Worm (Caenorhabditis elegans) whole organism, mixed stage, embryonic: ENCODE data around the gene hsp-25.
A peak's percentile ranks its signal among the peaks of the same experiment; 100 is the strongest.

Experiments
- ces-1 ChIP-seq: fragments of 150-350 bp; optimal IDR thresholded peaks from 2 replicates; lab custom pipeline; 2014; ENCODE audit warnings: missing biosample characterization, missing genetic modification reagents, missing genetic modification characterization
- pha-4 ChIP-seq: fragments of 150-350 bp; optimal IDR thresholded peaks from 2 replicates; lab custom pipeline; 2018; ENCODE audit warnings: missing biosample characterization, missing genetic modification reagents, missing genetic modification characterization
- zip-8 ChIP-seq: fragments of 150-350 bp; optimal IDR thresholded peaks from 2 replicates; lab custom pipeline; 2014; ENCODE audit warnings: missing biosample characterization, missing genetic modification characterization

- TF ChIP-seq ces-1 (GFP tag; lab: Kevin White, UChicago) (peak; percentile 70), zip-8 (tag; lab: Kevin White, UChicago) (no peak), pha-4 (tag; lab: Kevin White, UChicago) (peak; percentile 33)
These were observed 54.8 kb downstream of the hsp-25 start, which contains the start of gene klp-13 for ce11 chrX:5984581-5985039.
